Worm (Caenorhabditis elegans) whole organism, L4 larva: Measurements from ENCODE around the gene fos-1.

ENCODE experiments used
- F10B5.3 ChIP-seq: sonication (generic microtip); optimal IDR thresholded peaks from 2 replicates; lab custom pipeline; 2016; ENCODE audit warnings: mild to moderate bottlenecking, missing genetic modification characterization, missing compliant biosample characterization
- F26F4.8 ChIP-seq: fragments of 200-800 bp; sonication (Bioruptor generic); conservative IDR thresholded peaks from 2 replicates; pipeline ENCODE4 v1.3.6; 2022; ENCODE audit warnings: missing genetic modification characterization, missing compliant biosample characterization
- F37D6.2 ChIP-seq: sonication (generic microtip); optimal IDR thresholded peaks from 2 replicates; lab custom pipeline; 2016; ENCODE audit warnings: mild to moderate bottlenecking, missing genetic modification characterization, missing compliant biosample characterization
- F44E2.7 ChIP-seq: fragments of 200-800 bp; sonication (Bioruptor generic); IDR thresholded peaks from 2 replicates; pipeline ENCODE4 v2.1.2; 2022; ENCODE audit warnings: missing genetic modification characterization, missing compliant biosample characterization
- R02D3.7 ChIP-seq: fragments of 150-350 bp; sonication (generic microtip); optimal IDR thresholded peaks from 3 replicates; lab custom pipeline; 2014; ENCODE audit warnings: missing biosample characterization, missing genetic modification characterization
- T26A8.4 ChIP-seq: fragments of 200-800 bp; sonication (Bioruptor generic); IDR thresholded peaks from 2 replicates; pipeline ENCODE4 v1.3.6; 2022; ENCODE audit warnings: missing genetic modification characterization, missing compliant biosample characterization
- Y105C5A.15 ChIP-seq: fragments of 200-800 bp; sonication (Bioruptor generic); IDR thresholded peaks from 2 replicates; pipeline ENCODE4 v1.3.6; 2022; ENCODE audit warnings: missing genetic modification characterization, missing compliant biosample characterization
- Y48G9A.11 ChIP-seq: fragments of 200-800 bp; sonication (Bioruptor generic); IDR thresholded peaks from 2 replicates; pipeline ENCODE4 v1.3.6; 2022; ENCODE audit warnings: missing genetic modification reagents, missing genetic modification characterization, missing compliant biosample characterization
- ZK337.2 ChIP-seq: fragments of 200-800 bp; sonication (Bioruptor generic); IDR thresholded peaks from 2 replicates; pipeline ENCODE4 v1.3.6; 2022; ENCODE audit warnings: missing genetic modification reagents, missing genetic modification characterization, missing compliant biosample characterization
- ZK546.5 ChIP-seq, 2 experiments: sonication (generic microtip); optimal IDR thresholded peaks; 2 replicates each; lab custom pipeline; 2017; ENCODE audit warnings: missing biosample characterization in 2 of 2, missing genetic modification characterization in 2 of 2
- ama-1 ChIP-seq: fragments of 150-350 bp; optimal IDR thresholded peaks from 2 replicates; lab custom pipeline; 2014; ENCODE audit warnings: inconsistent platforms, mixed read lengths
- arid-1 ChIP-seq: fragments of 200-800 bp; sonication (Bioruptor generic); conservative IDR thresholded peaks from 2 replicates; pipeline ENCODE4 v1.3.6; 2022; ENCODE audit warnings: missing genetic modification reagents, missing genetic modification characterization, missing compliant biosample characterization
- ceh-32 ChIP-seq: sonication (generic microtip); optimal IDR thresholded peaks from 2 replicates; lab custom pipeline; 2016; ENCODE audit warnings: mild to moderate bottlenecking, missing genetic modification characterization, missing compliant biosample characterization; ENCODE audit not compliant: poor library complexity
- ceh-44 ChIP-seq: fragments of 200-800 bp; sonication (Bioruptor generic); IDR thresholded peaks from 2 replicates; pipeline ENCODE4 v1.3.6; 2022; ENCODE audit warnings: missing genetic modification reagents, missing genetic modification characterization, missing compliant biosample characterization
- ceh-62 ChIP-seq: sonication (generic microtip); optimal IDR thresholded peaks from 2 replicates; lab custom pipeline; 2017; ENCODE audit warnings: missing biosample characterization, missing genetic modification characterization
- ceh-82 ChIP-seq: sonication (generic microtip); optimal IDR thresholded peaks from 2 replicates; lab custom pipeline; 2017; ENCODE audit warnings: missing biosample characterization, missing genetic modification characterization
- cey-2 ChIP-seq: sonication (generic microtip); optimal IDR thresholded peaks from 3 replicates; lab custom pipeline; 2017; ENCODE audit warnings: missing genetic modification characterization, mild to moderate bottlenecking, missing compliant biosample characterization, antibody characterized with exemption, borderline replicate concordance; ENCODE audit not compliant: insufficient read depth
- daf-12 ChIP-seq: fragments of 150-350 bp; optimal IDR thresholded peaks from 2 replicates; lab custom pipeline; 2014; ENCODE audit warnings: missing biosample characterization, missing genetic modification reagents, missing genetic modification characterization
- daf-19 ChIP-seq: fragments of 200-800 bp; sonication (Bioruptor generic); conservative IDR thresholded peaks from 2 replicates; pipeline ENCODE4 v1.3.6; 2022; ENCODE audit warnings: missing genetic modification characterization, missing compliant biosample characterization
- duxl-1 ChIP-seq: sonication (generic microtip); optimal IDR thresholded peaks from 2 replicates; lab custom pipeline; 2016; ENCODE audit warnings: mild to moderate bottlenecking, missing genetic modification characterization, moderate library complexity, missing compliant biosample characterization; ENCODE audit not compliant: poor library complexity
- egl-27 ChIP-seq: sonication (generic microtip); optimal IDR thresholded peaks from 3 replicates; lab custom pipeline; 2017; ENCODE audit warnings: missing biosample characterization, missing genetic modification reagents, missing genetic modification characterization
- fkh-10 ChIP-seq: fragments of 150-350 bp; optimal IDR thresholded peaks from 2 replicates; lab custom pipeline; 2014; ENCODE audit warnings: missing biosample characterization, missing genetic modification reagents, missing genetic modification characterization
- fos-1 ChIP-seq: fragments of 150-350 bp; optimal IDR thresholded peaks from 2 replicates; lab custom pipeline; 2014; ENCODE audit warnings: missing biosample characterization, missing genetic modification characterization
- hlh-11 ChIP-seq: fragments of 200-800 bp; sonication (Bioruptor generic); optimal IDR thresholded peaks from 2 replicates; lab custom pipeline; 2018; ENCODE audit warnings: mild to moderate bottlenecking, missing genetic modification characterization, missing compliant biosample characterization
- hmg-1.1 ChIP-seq: fragments of 200-800 bp; sonication (Bioruptor generic); IDR thresholded peaks from 2 replicates; pipeline ENCODE4 v1.3.6; 2022; ENCODE audit warnings: missing genetic modification reagents, missing genetic modification characterization, missing compliant biosample characterization
- jun-1 ChIP-seq: fragments of 150-350 bp; optimal IDR thresholded peaks from 2 replicates; lab custom pipeline; 2014; ENCODE audit warnings: missing biosample characterization, missing genetic modification reagents, missing genetic modification characterization
- lim-7 ChIP-seq: fragments of 200-800 bp; sonication (Bioruptor generic); IDR thresholded peaks from 2 replicates; pipeline ENCODE4 v1.3.6; 2022; ENCODE audit warnings: missing genetic modification characterization, missing compliant biosample characterization
- lin-15B ChIP-seq: fragments of 150-350 bp; sonication (generic microtip); optimal IDR thresholded peaks from 3 replicates; lab custom pipeline; 2014; ENCODE audit warnings: missing biosample characterization, missing genetic modification characterization
- lin-38 ChIP-seq: fragments of 200-800 bp; sonication (Bioruptor generic); IDR thresholded peaks from 2 replicates; pipeline ENCODE4 v1.3.6; 2022; ENCODE audit warnings: missing genetic modification reagents, missing genetic modification characterization, missing compliant biosample characterization
- lin-39 ChIP-seq: fragments of 150-350 bp; optimal IDR thresholded peaks from 2 replicates; lab custom pipeline; 2014; ENCODE audit warnings: missing biosample characterization, missing genetic modification reagents, missing genetic modification characterization
- lsy-2 ChIP-seq, 2 experiments: fragments of 150-350 bp in 1 of 2; sonication (generic microtip) in 1 of 2; optimal IDR thresholded peaks; 2 replicates each; lab custom pipeline; 2014 to 2017; ENCODE audit warnings: missing biosample characterization in 2 of 2, missing genetic modification characterization in 2 of 2
- mdl-1 ChIP-seq, 2 experiments: fragments of 150-350 bp in 1 of 2; sonication (generic microtip) in 1 of 2; optimal IDR thresholded peaks; 2 replicates each; lab custom pipeline; 2014 to 2017; ENCODE audit warnings: missing biosample characterization in 2 of 2, missing genetic modification characterization in 2 of 2
- mxl-3 ChIP-seq: fragments of 200-800 bp; sonication (Bioruptor generic); optimal IDR thresholded peaks from 2 replicates; lab custom pipeline; 2018; ENCODE audit warnings: mild to moderate bottlenecking, missing genetic modification characterization, missing compliant biosample characterization
- nhr-10 ChIP-seq: fragments of 150-350 bp; optimal IDR thresholded peaks from 2 replicates; lab custom pipeline; 2014; ENCODE audit warnings: missing biosample characterization, missing genetic modification characterization
- nhr-11 ChIP-seq: fragments of 150-350 bp; optimal IDR thresholded peaks from 2 replicates; lab custom pipeline; 2014; ENCODE audit warnings: missing biosample characterization, missing genetic modification characterization
- nhr-237 ChIP-seq: sonication (generic microtip); optimal IDR thresholded peaks from 2 replicates; lab custom pipeline; 2017; ENCODE audit warnings: missing biosample characterization, missing genetic modification characterization
- nhr-25 ChIP-seq: sonication (generic microtip); optimal IDR thresholded peaks from 2 replicates; lab custom pipeline; 2017; ENCODE audit warnings: missing genetic modification characterization, mild to moderate bottlenecking, missing compliant biosample characterization, antibody characterized with exemption, moderate library complexity, borderline replicate concordance; ENCODE audit not compliant: insufficient read depth
- nhr-41 ChIP-seq: fragments of 200-800 bp; sonication (Bioruptor generic); IDR thresholded peaks from 2 replicates; pipeline ENCODE4 v1.3.6; 2022; ENCODE audit warnings: missing genetic modification reagents, missing genetic modification characterization, missing compliant biosample characterization
- nhr-48 ChIP-seq: sonication (generic microtip); optimal IDR thresholded peaks from 2 replicates; lab custom pipeline; 2016; ENCODE audit warnings: mild to moderate bottlenecking, missing genetic modification characterization, missing compliant biosample characterization
- pha-4 ChIP-seq, 2 experiments: fragments of 150-350 bp in 1 of 2; fragments of 200-800 bp in 1 of 2; sonication (Bioruptor generic) in 1 of 2; IDR thresholded peaks in 1 of 2; optimal IDR thresholded peaks in 1 of 2; 2 replicates each; pipeline versions ENCODE4 v1.3.6 to Lab custom; 2014 to 2022; ENCODE audit warnings: missing genetic modification characterization in 2 of 2, missing genetic modification reagents in 2 of 2, missing biosample characterization in 1 of 2, missing compliant biosample characterization in 1 of 2
- pqm-1 ChIP-seq: sonication (generic microtip); optimal IDR thresholded peaks from 2 replicates; lab custom pipeline; 2017; ENCODE audit warnings: missing biosample characterization, missing genetic modification characterization
- rbr-2 ChIP-seq: sonication (generic microtip); optimal IDR thresholded peaks from 2 replicates; lab custom pipeline; 2016; ENCODE audit warnings: missing genotype, missing genetic modification characterization, missing compliant biosample characterization
- saeg-2 ChIP-seq: fragments of 200-800 bp; sonication (Bioruptor generic); IDR thresholded peaks from 2 replicates; pipeline ENCODE4 v1.3.6; 2022; ENCODE audit warnings: missing genetic modification reagents, missing genetic modification characterization, missing compliant biosample characterization
- set-16 ChIP-seq: fragments of 200-800 bp; sonication (Bioruptor generic); IDR thresholded peaks from 2 replicates; pipeline ENCODE4 v1.3.6; 2022; ENCODE audit warnings: missing genetic modification reagents, missing genetic modification characterization, missing compliant biosample characterization
- skn-1 ChIP-seq: fragments of 150-350 bp; optimal IDR thresholded peaks from 2 replicates; lab custom pipeline; 2014; ENCODE audit warnings: missing biosample characterization, missing genetic modification characterization
- spr-1 ChIP-seq: sonication (generic microtip); optimal IDR thresholded peaks from 2 replicates; lab custom pipeline; 2016; ENCODE audit warnings: mild to moderate bottlenecking, missing genetic modification characterization, missing compliant biosample characterization
- spr-3 ChIP-seq: fragments of 200-800 bp; sonication (Bioruptor generic); optimal IDR thresholded peaks from 2 replicates; lab custom pipeline; 2018; ENCODE audit warnings: mild to moderate bottlenecking, missing genetic modification characterization, missing compliant biosample characterization
- unc-39 ChIP-seq: sonication (generic microtip); optimal IDR thresholded peaks from 2 replicates; lab custom pipeline; 2017; ENCODE audit warnings: missing biosample characterization, missing genetic modification characterization
- zfp-2 ChIP-seq: sonication (generic microtip); optimal IDR thresholded peaks from 2 replicates; lab custom pipeline; 2016; ENCODE audit warnings: mild to moderate bottlenecking, missing genetic modification characterization, missing compliant biosample characterization
- zfp-3 ChIP-seq: fragments of 200-800 bp; sonication (Bioruptor generic); conservative IDR thresholded peaks from 2 replicates; pipeline ENCODE4 v1.3.6; 2022; ENCODE audit warnings: missing genetic modification reagents, missing genetic modification characterization, missing compliant biosample characterization
- zip-11 ChIP-seq: fragments of 200-800 bp; sonication (Bioruptor generic); IDR thresholded peaks from 2 replicates; pipeline ENCODE4 v1.3.6; 2022; ENCODE audit warnings: missing genetic modification characterization, missing compliant biosample characterization
- ztf-11 ChIP-seq: fragments of 150-350 bp; optimal IDR thresholded peaks from 2 replicates; lab custom pipeline; 2014; ENCODE audit warnings: missing biosample characterization, missing genetic modification characterization

Gene fos-1

ce11 chrV:6017630-6018029 lies 14.2 kb downstream of the fos-1 start, which contains the start of the genes rpt-2 and aps-1 (continued):
- no peak for TF ChIP-seq ceh-82
- TF ChIP-seq F37D6.2 (tag; lab: Kevin White, UChicago) = peak; percentile 1
- no peak for TF ChIP-seq fos-1 (tag; lab: Kevin White, UChicago)
- TF ChIP-seq zip-11 (GFP tag; lab: Robert Waterston, UW) = no peak
- TF ChIP-seq hmg-1.1 (GFP tag; lab: Robert Waterston, UW) = peak; percentile 56
- no peak for TF ChIP-seq daf-19 (GFP tag; lab: Robert Waterston, UW)
- no peak for TF ChIP-seq cey-2 (tag; lab: Kevin White, UChicago)
- TF ChIP-seq spr-3 (GFP tag; lab: Kevin White, UChicago) = no peak
- TF ChIP-seq fkh-10 = no peak
- peak; percentile 68 for TF ChIP-seq rbr-2 (tag; lab: Kevin White, UChicago)
- no peak for TF ChIP-seq F44E2.7 (GFP tag; lab: Robert Waterston, UW)
- peak; percentile 97 for TF ChIP-seq lin-38 (GFP tag; lab: Robert Waterston, UW)
- peak in 1 of 2 experiments; percentile 67 for TF ChIP-seq mdl-1 (tag; optimal IDR thresholded peaks at IDR 0.05; lab: Kevin White, UChicago)
- TF ChIP-seq duxl-1 (tag; lab: Kevin White, UChicago) = peak; percentile 46
- no peak for TF ChIP-seq skn-1
- peak; percentile 61 for TF ChIP-seq nhr-11
- TF ChIP-seq R02D3.7 = no peak
- no peak for TF ChIP-seq ceh-44
- peak; percentile 21 for TF ChIP-seq nhr-25 (tag; lab: Kevin White, UChicago)
- no peak for TF ChIP-seq zfp-3 (GFP tag; lab: Robert Waterston, UW)
- no peak; the same call in 1 of the 2 replicates for TF ChIP-seq pha-4 (GFP tag; IDR thresholded peaks at IDR 0.05; lab: Robert Waterston, UW)
- peak; percentile 83 for TF ChIP-seq pha-4 (tag; optimal IDR thresholded peaks at IDR 0.05; lab: Kevin White, UChicago)
- TF ChIP-seq lin-15B (tag; lab: Kevin White, UChicago) = peak; percentile 68
- TF ChIP-seq mxl-3 (GFP tag; lab: Kevin White, UChicago) = peak; percentile 50
- TF ChIP-seq egl-27 (tag; lab: Kevin White, UChicago) = no peak
- no peak for TF ChIP-seq jun-1 (tag; lab: Kevin White, UChicago)
- no peak for TF ChIP-seq ZK337.2 (GFP tag; lab: Robert Waterston, UW)
- no peak for TF ChIP-seq ceh-62 (tag; lab: Kevin White, UChicago)
- no peak for TF ChIP-seq lin-39 (tag; lab: Kevin White, UChicago)
- no peak for TF ChIP-seq set-16 (GFP tag; lab: Robert Waterston, UW)
- no peak for TF ChIP-seq nhr-10 (tag; lab: Kevin White, UChicago)
- TF ChIP-seq lsy-2 (tag; optimal IDR thresholded peaks at IDR 0.05; lab: Kevin White, UChicago) = peak in 1 of 2 experiments; percentile 91
- no peak for TF ChIP-seq F26F4.8
- TF ChIP-seq daf-12 = no peak
- TF ChIP-seq F10B5.3 = no peak
- TF ChIP-seq nhr-41 (GFP tag; lab: Robert Waterston, UW) = no peak
- TF ChIP-seq nhr-237 (tag; lab: Kevin White, UChicago) = no peak
- TF ChIP-seq nhr-48 (tag; lab: Kevin White, UChicago) = no peak
- no peak for TF ChIP-seq Y105C5A.15 (GFP tag; lab: Robert Waterston, UW)
- TF ChIP-seq ZK546.5 (tag; optimal IDR thresholded peaks at IDR 0.05; lab: Kevin White, UChicago) = no peak
- TF ChIP-seq arid-1 (GFP tag; lab: Robert Waterston, UW) = no peak
- TF ChIP-seq ceh-32 (tag; lab: Kevin White, UChicago) = no peak
- no peak for TF ChIP-seq ztf-11 (tag; lab: Kevin White, UChicago)
- no peak for TF ChIP-seq saeg-2 (GFP tag; lab: Robert Waterston, UW)
- no peak for TF ChIP-seq lim-7 (GFP tag; lab: Robert Waterston, UW)
- TF ChIP-seq T26A8.4 = no peak
- no peak for TF ChIP-seq unc-39 (tag; lab: Kevin White, UChicago)
- no peak for TF ChIP-seq spr-1 (tag; lab: Kevin White, UChicago)
- peak; percentile 60 for TF ChIP-seq hlh-11 (tag; lab: Kevin White, UChicago)
- TF ChIP-seq Y48G9A.11 (GFP tag; lab: Robert Waterston, UW) = peak; percentile 92
- no peak for TF ChIP-seq zfp-2
- no peak for TF ChIP-seq ama-1 (lab: Kevin White, UChicago)
- peak; percentile 8 for TF ChIP-seq pqm-1 (tag; lab: Kevin White, UChicago)
